Worm (Caenorhabditis elegans): ENCODE measurements around the gene ampd-1.

The ampd-1 gene

ce11 chrII:5185955-5186539 is 17.1 kb upstream of the ampd-1 start:
- no peak for TF ChIP-seq ztf-23 (GFP tag; IDR thresholded peaks at IDR 0.05)
- no peak for TF ChIP-seq T22C8.4 (GFP tag; IDR thresholded peaks at IDR 0.05)
- TF ChIP-seq klf-2 (GFP tag; conservative IDR thresholded peaks at IDR 0.05): no peak
- TF ChIP-seq med-1 (GFP tag; optimal IDR thresholded peaks at IDR 0.05; ENCODE audit: insufficient read depth): no peak
- no peak for TF ChIP-seq ref-1 (GFP tag; conservative IDR thresholded peaks at IDR 0.05)
- TF ChIP-seq tab-1 (GFP tag; IDR thresholded peaks at IDR 0.05): no peak
- no peak for TF ChIP-seq ztf-29 (GFP tag; IDR thresholded peaks at IDR 0.05)
- no peak for TF ChIP-seq flt-1 (GFP tag; IDR thresholded peaks at IDR 0.05)
- no peak for TF ChIP-seq cog-1 (tag; optimal IDR thresholded peaks at IDR 0.05)

ce11 chrII:5186870-5187269 is 16.3 kb upstream of the ampd-1 start:
- no peak for TF ChIP-seq ztf-29 (GFP tag; IDR thresholded peaks at IDR 0.05)
- no peak for TF ChIP-seq med-1 (GFP tag; optimal IDR thresholded peaks at IDR 0.05; ENCODE audit: insufficient read depth)
- TF ChIP-seq klf-2 (GFP tag; conservative IDR thresholded peaks at IDR 0.05): no peak
- TF ChIP-seq flt-1 (GFP tag; IDR thresholded peaks at IDR 0.05): no peak
- TF ChIP-seq tab-1 (GFP tag; IDR thresholded peaks at IDR 0.05): no peak
- TF ChIP-seq ref-1 (GFP tag; conservative IDR thresholded peaks at IDR 0.05): no peak
- TF ChIP-seq cog-1 (tag; optimal IDR thresholded peaks at IDR 0.05): no peak
- TF ChIP-seq ztf-23 (GFP tag; IDR thresholded peaks at IDR 0.05): no peak
- no peak for TF ChIP-seq T22C8.4 (GFP tag; IDR thresholded peaks at IDR 0.05)

- no peak for TF ChIP-seq ztf-29 (GFP tag; IDR thresholded peaks at IDR 0.05)
- no peak for TF ChIP-seq ref-1 (GFP tag; conservative IDR thresholded peaks at IDR 0.05)
- no peak for TF ChIP-seq ztf-23 (GFP tag; IDR thresholded peaks at IDR 0.05)
Observed at ce11 chrII:5187469-5187868, 15.7 kb upstream of the ampd-1 start, which contains the start of gene crh-2. Gene crh-2, minus strand, starts transcription at chrII:5187569.

- TF ChIP-seq ztf-23 (GFP tag; IDR thresholded peaks at IDR 0.05) (no peak), ztf-29 (GFP tag; IDR thresholded peaks at IDR 0.05) (no peak), tab-1 (GFP tag; IDR thresholded peaks at IDR 0.05) (no peak), ref-1 (GFP tag; conservative IDR thresholded peaks at IDR 0.05) (no peak), med-1 (GFP tag; optimal IDR thresholded peaks at IDR 0.05; ENCODE audit: insufficient read depth) (no peak), klf-2 (GFP tag; conservative IDR thresholded peaks at IDR 0.05) (no peak), cog-1 (tag; optimal IDR thresholded peaks at IDR 0.05) (no peak), flt-1 (GFP tag; IDR thresholded peaks at IDR 0.05) (no peak), T22C8.4 (GFP tag; IDR thresholded peaks at IDR 0.05) (no peak)
Observed at ce11 chrII:5187934-5188333, 15.2 kb upstream of the ampd-1 start.

- TF ChIP-seq T22C8.4 (GFP tag; IDR thresholded peaks at IDR 0.05) (no peak), tab-1 (GFP tag; IDR thresholded peaks at IDR 0.05) (no peak)
Observed at ce11 chrII:5191766-5192165, 11.4 kb upstream of the ampd-1 start.

- TF ChIP-seq ztf-23 (GFP tag; IDR thresholded peaks at IDR 0.05) (no peak), ztf-29 (GFP tag; IDR thresholded peaks at IDR 0.05) (no peak), T22C8.4 (GFP tag; IDR thresholded peaks at IDR 0.05) (no peak), med-1 (GFP tag; optimal IDR thresholded peaks at IDR 0.05; ENCODE audit: insufficient read depth) (no peak)
Observed at ce11 chrII:5194066-5194465, 9.1 kb upstream of the ampd-1 start, which contains the start of gene msp-49. Gene msp-49, plus strand, starts transcription at chrII:5194366.

- TF ChIP-seq tab-1 (GFP tag; IDR thresholded peaks at IDR 0.05): no peak
- TF ChIP-seq med-1 (GFP tag; optimal IDR thresholded peaks at IDR 0.05; ENCODE audit: insufficient read depth): no peak
- no peak for TF ChIP-seq T22C8.4 (GFP tag; IDR thresholded peaks at IDR 0.05)
- TF ChIP-seq ref-1 (GFP tag; conservative IDR thresholded peaks at IDR 0.05): no peak
- TF ChIP-seq flt-1 (GFP tag; IDR thresholded peaks at IDR 0.05): no peak
- no peak for TF ChIP-seq klf-2 (GFP tag; conservative IDR thresholded peaks at IDR 0.05)
- TF ChIP-seq ztf-29 (GFP tag; IDR thresholded peaks at IDR 0.05): no peak
- no peak for TF ChIP-seq ztf-23 (GFP tag; IDR thresholded peaks at IDR 0.05)
- no peak for TF ChIP-seq cog-1 (tag; optimal IDR thresholded peaks at IDR 0.05)
Observed at ce11 chrII:5195504-5195903, 7.6 kb upstream of the ampd-1 start, which contains the start of gene C34F11.5. Gene C34F11.5, plus strand, starts transcription at chrII:5195804.

- TF ChIP-seq ztf-29 (GFP tag; IDR thresholded peaks at IDR 0.05): no peak
- TF ChIP-seq ztf-23 (GFP tag; IDR thresholded peaks at IDR 0.05): no peak
- TF ChIP-seq cog-1 (tag; optimal IDR thresholded peaks at IDR 0.05): no peak
- TF ChIP-seq T22C8.4 (GFP tag; IDR thresholded peaks at IDR 0.05): no peak
- no peak for TF ChIP-seq ref-1 (GFP tag; conservative IDR thresholded peaks at IDR 0.05)
- no peak for TF ChIP-seq flt-1 (GFP tag; IDR thresholded peaks at IDR 0.05)
Observed at ce11 chrII:5199497-5199896, 3.6 kb upstream of the ampd-1 start, which contains the start of gene msp-50. Gene msp-50, plus strand, starts transcription at chrII:5199797.

ce11 chrII:5200987-5201582 is 2.0 kb upstream of the ampd-1 start:
- TF ChIP-seq ref-1 (GFP tag; conservative IDR thresholded peaks at IDR 0.05) (no peak), med-1 (GFP tag; optimal IDR thresholded peaks at IDR 0.05; ENCODE audit: insufficient read depth) (no peak), tab-1 (GFP tag; IDR thresholded peaks at IDR 0.05) (no peak), ztf-29 (GFP tag; IDR thresholded peaks at IDR 0.05) (no peak), klf-2 (GFP tag; conservative IDR thresholded peaks at IDR 0.05) (no peak), T22C8.4 (GFP tag; IDR thresholded peaks at IDR 0.05) (no peak), cog-1 (tag; optimal IDR thresholded peaks at IDR 0.05) (no peak), flt-1 (GFP tag; IDR thresholded peaks at IDR 0.05) (no peak), ztf-23 (GFP tag; IDR thresholded peaks at IDR 0.05) (no peak)

- TF ChIP-seq flt-1 (GFP tag; IDR thresholded peaks at IDR 0.05) (no peak), ref-1 (GFP tag; conservative IDR thresholded peaks at IDR 0.05) (no peak), cog-1 (tag; optimal IDR thresholded peaks at IDR 0.05) (no peak), tab-1 (GFP tag; IDR thresholded peaks at IDR 0.05) (no peak), klf-2 (GFP tag; conservative IDR thresholded peaks at IDR 0.05) (no peak), med-1 (GFP tag; optimal IDR thresholded peaks at IDR 0.05; ENCODE audit: insufficient read depth) (no peak), ztf-29 (GFP tag; IDR thresholded peaks at IDR 0.05) (no peak), ztf-23 (GFP tag; IDR thresholded peaks at IDR 0.05) (no peak), T22C8.4 (GFP tag; IDR thresholded peaks at IDR 0.05) (no peak)
Observed at ce11 chrII:5201922-5202562, 1.1 kb upstream of the ampd-1 start.

Data from whole organism, midembryonic.